Worm (Caenorhabditis elegans) whole organism, L3 larva: ENCODE results near the gene rpn-6.2.
A peak's percentile ranks its signal among the peaks of the same experiment; 100 is the strongest.

ENCODE experiments used
- R02D3.7 ChIP-seq: fragments of 150-350 bp; optimal IDR thresholded peaks from 2 replicates; lab custom pipeline; 2014; ENCODE audit warnings: missing biosample characterization, missing genetic modification characterization
- aly-2 ChIP-seq: fragments of 150-350 bp; optimal IDR thresholded peaks from 2 replicates; lab custom pipeline; 2014; ENCODE audit warnings: missing biosample characterization, missing genetic modification characterization
- ama-1 ChIP-seq: fragments of 150-350 bp; optimal IDR thresholded peaks from 2 replicates; lab custom pipeline; 2018
- ceh-28 ChIP-seq: fragments of 150-350 bp; optimal IDR thresholded peaks from 2 replicates; lab custom pipeline; 2014; ENCODE audit warnings: missing biosample characterization, missing genetic modification reagents, missing genetic modification characterization
- ceh-82 ChIP-seq: fragments of 150-350 bp; optimal IDR thresholded peaks from 2 replicates; lab custom pipeline; 2014; ENCODE audit warnings: missing biosample characterization, missing genetic modification characterization
- ceh-9 ChIP-seq: sonication (generic microtip); optimal IDR thresholded peaks from 2 replicates; lab custom pipeline; 2018; ENCODE audit warnings: missing biosample characterization, missing genetic modification characterization
- egl-5 ChIP-seq: fragments of 150-350 bp; optimal IDR thresholded peaks from 2 replicates; lab custom pipeline; 2017; ENCODE audit warnings: missing biosample characterization, missing genetic modification reagents, missing genetic modification characterization, inconsistent platforms
- elt-2 ChIP-seq: sonication (generic microtip); optimal IDR thresholded peaks from 2 replicates; lab custom pipeline; 2016; ENCODE audit warnings: missing genetic modification reagents, mild to moderate bottlenecking, missing genetic modification characterization, missing compliant biosample characterization
- eor-1 ChIP-seq, 2 experiments: fragments of 150-350 bp; optimal IDR thresholded peaks; 2 replicates each; lab custom pipeline; 2014 to 2018; ENCODE audit warnings: missing biosample characterization in 2 of 2, missing genetic modification characterization in 2 of 2
- fkh-10 ChIP-seq: sonication (generic microtip); optimal IDR thresholded peaks from 2 replicates; lab custom pipeline; 2017; ENCODE audit warnings: missing biosample characterization, missing genetic modification reagents, missing genetic modification characterization
- hmg-11 ChIP-seq: sonication (generic microtip); optimal IDR thresholded peaks from 2 replicates; lab custom pipeline; 2016; ENCODE audit warnings: missing genetic modification characterization, missing compliant biosample characterization
- lin-15B ChIP-seq: fragments of 150-350 bp; optimal IDR thresholded peaks from 2 replicates; lab custom pipeline; 2014; ENCODE audit warnings: missing biosample characterization, missing genetic modification characterization
- lsy-12 ChIP-seq: sonication (generic microtip); optimal IDR thresholded peaks from 2 replicates; lab custom pipeline; 2016; ENCODE audit warnings: mild to moderate bottlenecking, missing genetic modification characterization, missing compliant biosample characterization
- mdl-1 ChIP-seq: fragments of 150-350 bp; optimal IDR thresholded peaks from 2 replicates; lab custom pipeline; 2014; ENCODE audit warnings: missing biosample characterization, missing genetic modification characterization
- nfya-1 ChIP-seq: sonication (generic microtip); optimal IDR thresholded peaks from 2 replicates; lab custom pipeline; 2017; ENCODE audit warnings: missing genetic modification characterization, mild to moderate bottlenecking, missing compliant biosample characterization, antibody characterized with exemption, moderate library complexity; ENCODE audit not compliant: insufficient read depth
- nhr-12 ChIP-seq: fragments of 150-350 bp; optimal IDR thresholded peaks from 2 replicates; lab custom pipeline; 2014; ENCODE audit warnings: missing biosample characterization, missing genetic modification characterization
- nhr-23 ChIP-seq: fragments of 150-350 bp; optimal IDR thresholded peaks from 2 replicates; lab custom pipeline; 2014; ENCODE audit warnings: missing biosample characterization, missing genetic modification reagents, missing genetic modification characterization
- nhr-237 ChIP-seq: fragments of 150-350 bp; optimal IDR thresholded peaks from 2 replicates; lab custom pipeline; 2014; ENCODE audit warnings: missing biosample characterization, missing genetic modification characterization
- nhr-76 ChIP-seq: fragments of 150-350 bp; sonication (generic microtip); optimal IDR thresholded peaks from 5 replicates; lab custom pipeline; 2014; ENCODE audit warnings: missing biosample characterization, missing genetic modification characterization
- pha-4 ChIP-seq: fragments of 150-350 bp; optimal IDR thresholded peaks from 2 replicates; lab custom pipeline; 2014; ENCODE audit warnings: missing biosample characterization, missing genetic modification reagents, missing genetic modification characterization
- pqm-1 ChIP-seq: fragments of 150-350 bp; optimal IDR thresholded peaks from 2 replicates; lab custom pipeline; 2017; ENCODE audit warnings: missing biosample characterization, missing genetic modification characterization, inconsistent platforms
- skn-1 ChIP-seq: fragments of 150-350 bp; optimal IDR thresholded peaks from 2 replicates; lab custom pipeline; 2014; ENCODE audit warnings: missing biosample characterization, missing genetic modification characterization
- snpc-4 ChIP-seq: fragments of 150-350 bp; optimal IDR thresholded peaks from 2 replicates; lab custom pipeline; 2014; ENCODE audit warnings: missing biosample characterization, missing genetic modification characterization
- tbx-2 ChIP-seq: sonication (generic microtip); optimal IDR thresholded peaks from 2 replicates; lab custom pipeline; 2016; ENCODE audit warnings: mild to moderate bottlenecking, missing genetic modification characterization, missing compliant biosample characterization

The rpn-6.2 gene

DNA sequence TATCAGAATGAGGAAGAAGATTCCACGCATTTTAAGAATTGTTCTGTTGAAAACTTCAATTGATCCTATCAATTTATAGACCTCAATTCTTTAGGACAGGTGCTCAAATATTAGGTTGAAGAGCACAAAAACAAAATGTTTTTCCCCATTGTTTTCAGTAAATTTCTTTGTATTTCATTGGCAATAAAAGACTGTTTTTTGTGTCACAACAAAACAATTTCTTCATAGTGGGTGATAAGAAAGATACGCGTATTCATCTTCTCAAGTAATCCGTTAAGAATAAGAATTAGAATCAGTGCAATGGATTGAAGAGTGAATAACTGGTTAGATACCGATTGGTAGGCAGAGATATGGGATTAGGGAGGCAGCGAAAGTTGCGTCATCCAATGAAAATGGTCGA is 41.1 kb downstream of the rpn-6.2 start, which contains the start of gene ZK643.6:
Gene ZK643.6 (minus strand): TSS at position 101 of the 400 bp plus-strand sequence.
- TF ChIP-seq pha-4 (tag; lab: Kevin White, UChicago) (no peak), fkh-10 (GFP tag; lab: Kevin White, UChicago) (no peak)

DNA sequence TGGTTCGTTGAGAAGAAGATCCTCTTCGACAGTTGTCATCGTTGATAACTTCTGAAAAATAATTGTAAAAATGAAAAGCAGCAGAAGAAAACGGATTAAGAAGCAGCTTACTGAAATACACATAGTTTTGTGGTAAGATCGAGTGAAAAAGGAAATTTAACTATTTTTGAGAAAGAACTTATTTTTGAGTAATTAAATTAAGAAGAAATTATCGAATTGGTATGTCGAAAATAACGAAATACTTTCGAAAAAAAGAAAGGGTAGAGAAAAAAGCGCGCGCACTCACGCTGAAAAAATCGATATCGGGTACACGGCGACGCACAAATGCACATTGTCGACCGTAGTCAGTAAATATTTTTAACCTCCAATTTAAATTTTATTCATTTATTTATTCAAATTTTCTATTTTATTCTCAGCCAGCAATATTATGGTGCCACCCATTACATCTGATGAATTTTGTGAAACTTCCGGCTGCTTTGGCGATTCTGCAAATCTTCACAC is 45.6 kb downstream of the rpn-6.2 start, which contains the start of the genes ZK643.5 and ZK643.2:
Gene ZK643.5 (minus strand): TSS at position 51 of the 501 bp plus-strand sequence.
Gene ZK643.2 (plus strand): TSS at position 395 of the 501 bp plus-strand sequence.
- TF ChIP-seq nhr-12 (no peak), egl-5 (tag; lab: Kevin White, UChicago) (peak; percentile 10), ceh-28 (tag; lab: Kevin White, UChicago) (peak; percentile 95), eor-1 (tag; optimal IDR thresholded peaks at IDR 0.05; lab: Kevin White, UChicago) (no peak), elt-2 (peak; percentile 14), pqm-1 (tag; lab: Kevin White, UChicago) (no peak), nhr-23 (tag; lab: Kevin White, UChicago) (no peak), skn-1 (tag; lab: Kevin White, UChicago) (no peak), nhr-237 (tag; lab: Kevin White, UChicago) (no peak), ceh-82 (tag; lab: Kevin White, UChicago) (peak; percentile 11), snpc-4 (peak; percentile 38), hmg-11 (tag; lab: Kevin White, UChicago) (peak; percentile 86), nfya-1 (peak; percentile 86), ama-1 (lab: Kevin White, UChicago) (no peak), pha-4 (tag; lab: Kevin White, UChicago) (peak; percentile 84), nhr-76 (no peak), R02D3.7 (tag; lab: Kevin White, UChicago) (peak; percentile 27), lsy-12 (tag; lab: Kevin White, UChicago) (no peak), tbx-2 (tag; lab: Kevin White, UChicago) (no peak), ceh-9 (tag; lab: Kevin White, UChicago) (no peak), lin-15B (tag; lab: Kevin White, UChicago) (peak; percentile 48), aly-2 (tag; lab: Kevin White, UChicago) (no peak)

DNA sequence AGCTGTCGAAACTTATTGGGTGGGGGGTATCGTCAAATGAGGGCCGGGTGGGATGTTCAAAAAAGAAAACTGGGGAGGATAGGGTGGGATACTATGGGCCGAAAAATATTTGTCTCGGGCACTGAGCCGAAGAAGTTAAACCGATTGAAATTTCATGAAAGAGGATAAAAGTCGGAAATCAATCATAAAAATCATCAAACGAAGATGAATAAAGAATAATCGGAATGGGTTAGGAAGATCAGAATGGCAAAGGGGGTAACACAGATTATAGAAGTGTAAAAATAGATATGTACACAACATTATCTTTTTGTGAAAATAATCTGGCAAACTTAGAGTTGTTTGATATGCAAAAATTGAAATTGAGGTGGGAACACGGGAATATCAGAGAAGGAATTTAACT is 46.3 kb downstream of the rpn-6.2 start:
- no peak for TF ChIP-seq mdl-1 (tag; lab: Kevin White, UChicago)
